Worm (Caenorhabditis elegans) whole organism, L2 larva: ENCODE data around the gene R05G6.1.

Source experiments
- R02D3.7 ChIP-seq: fragments of 150-350 bp; optimal IDR thresholded peaks from 2 replicates; lab custom pipeline; 2014; ENCODE audit warnings: missing biosample characterization, missing genetic modification characterization
- lin-13 ChIP-seq: fragments of 150-350 bp; optimal IDR thresholded peaks from 2 replicates; lab custom pipeline; 2014; ENCODE audit warnings: missing biosample characterization, missing genetic modification reagents, missing genetic modification characterization
- snpc-4 ChIP-seq: fragments of 150-350 bp; optimal IDR thresholded peaks from 2 replicates; lab custom pipeline; 2014; ENCODE audit warnings: missing biosample characterization, missing genetic modification characterization
- ztf-1 ChIP-seq: fragments of 200-800 bp; sonication (Bioruptor generic); conservative IDR thresholded peaks from 2 replicates; pipeline ENCODE4 v1.3.6; 2022; ENCODE audit warnings: missing genetic modification characterization, missing compliant biosample characterization

DNA sequence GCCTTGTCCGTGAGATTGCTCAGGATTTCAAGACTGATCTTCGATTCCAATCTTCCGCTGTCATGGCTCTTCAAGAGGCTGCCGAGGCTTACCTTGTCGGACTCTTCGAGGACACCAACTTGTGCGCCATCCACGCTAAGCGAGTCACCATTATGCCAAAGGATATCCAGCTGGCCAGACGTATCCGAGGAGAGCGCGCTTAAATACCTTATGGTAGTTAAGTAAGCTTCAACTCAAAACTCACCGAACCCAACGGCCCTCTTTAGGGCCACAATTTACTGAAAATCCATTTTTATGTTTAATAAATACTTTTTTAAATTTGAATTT, 44.0 kb upstream of the R05G6.1 start:
- no peak for TF ChIP-seq lin-13 (GFP tag; lab: Kevin White, UChicago)
- TF ChIP-seq R02D3.7 (tag; lab: Kevin White, UChicago), result no peak
- TF ChIP-seq snpc-4 (tag; lab: Kevin White, UChicago), result no peak
- TF ChIP-seq ztf-1 (GFP tag; lab: Robert Waterston, UW), result no peak
